Fruit fly (Drosophila melanogaster): ENCODE measurements around the gene sws.
A peak's percentile ranks its signal among the peaks of the same experiment; 100 is the strongest.

sws gene

dm6 chrX:7969188-7969829, 1.3 kb upstream of the sws start:
- peak; percentile 17 for TF ChIP-seq HLH106 (tag; optimal IDR thresholded peaks at IDR 0.05)
- TF ChIP-seq foxo (GFP tag; optimal IDR thresholded peaks at IDR 0.05): no peak
- no peak for TF ChIP-seq psq (GFP tag; optimal IDR thresholded peaks at IDR 0.05)
- TF ChIP-seq Dif (GFP tag; optimal IDR thresholded peaks at IDR 0.05; ENCODE audit: partially characterized antibody): peak; percentile 34
- TF ChIP-seq Myc (optimal IDR thresholded peaks at IDR 0.05): peak; percentile 98
- TF ChIP-seq woc (GFP tag; optimal IDR thresholded peaks at IDR 0.05): peak; percentile 81

dm6 chrX:7967848-7968143, 240 bp downstream of the sws start:
- TF ChIP-seq Dif (GFP tag; optimal IDR thresholded peaks at IDR 0.05; ENCODE audit: partially characterized antibody) (no peak), Mio (GFP tag; optimal IDR thresholded peaks at IDR 0.05) (no peak)

- TF ChIP-seq psq (GFP tag; optimal IDR thresholded peaks at IDR 0.05): no peak
Measured at dm6 chrX:7967052-7967847, 786 bp downstream of the sws start.

- TF ChIP-seq Myc (optimal IDR thresholded peaks at IDR 0.05): no peak
- TF ChIP-seq h (GFP tag; optimal IDR thresholded peaks at IDR 0.05): no peak
- no peak for TF ChIP-seq sv (GFP tag; optimal IDR thresholded peaks at IDR 0.05)
- no peak for TF ChIP-seq N (GFP tag; optimal IDR thresholded peaks at IDR 0.05)
- TF ChIP-seq Sp1 (GFP tag; optimal IDR thresholded peaks at IDR 0.05): no peak
- TF ChIP-seq Dif (GFP tag; optimal IDR thresholded peaks at IDR 0.05; ENCODE audit: partially characterized antibody): no peak
Measured at dm6 chrX:7965761-7966555, 2.1 kb downstream of the sws start.

DNA sequence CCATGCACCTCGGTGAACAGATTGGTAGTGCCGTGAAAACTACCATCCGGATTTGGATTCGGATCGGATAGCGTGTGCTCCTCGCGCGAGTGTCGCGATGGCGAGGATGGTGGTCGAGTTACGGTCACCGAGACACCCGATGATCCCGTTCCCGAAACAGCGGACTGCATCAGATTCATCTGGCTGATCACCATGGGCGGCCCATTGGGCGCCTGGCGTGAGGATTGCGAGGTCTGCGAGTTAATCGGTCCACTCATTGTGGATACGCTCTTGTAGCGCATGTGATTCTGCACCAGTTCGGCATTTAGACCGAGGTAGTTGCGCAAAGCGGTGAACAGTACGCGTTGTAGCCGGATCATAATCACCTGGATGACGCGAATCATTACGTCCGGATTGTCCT, 4.3 kb downstream of the sws start, which contains the start of gene sn:
TSS of gene sn (plus strand) at position 301 of the 400 bp plus-strand sequence.
- TF ChIP-seq dsf (GFP tag; optimal IDR thresholded peaks at IDR 0.05; ENCODE audit: borderline replicate concordance) (no peak), foxo (GFP tag; optimal IDR thresholded peaks at IDR 0.05) (no peak), Rel (GFP tag; optimal IDR thresholded peaks at IDR 0.05) (no peak), Rel (tag; optimal IDR thresholded peaks at IDR 0.05) (no peak)

DNA sequence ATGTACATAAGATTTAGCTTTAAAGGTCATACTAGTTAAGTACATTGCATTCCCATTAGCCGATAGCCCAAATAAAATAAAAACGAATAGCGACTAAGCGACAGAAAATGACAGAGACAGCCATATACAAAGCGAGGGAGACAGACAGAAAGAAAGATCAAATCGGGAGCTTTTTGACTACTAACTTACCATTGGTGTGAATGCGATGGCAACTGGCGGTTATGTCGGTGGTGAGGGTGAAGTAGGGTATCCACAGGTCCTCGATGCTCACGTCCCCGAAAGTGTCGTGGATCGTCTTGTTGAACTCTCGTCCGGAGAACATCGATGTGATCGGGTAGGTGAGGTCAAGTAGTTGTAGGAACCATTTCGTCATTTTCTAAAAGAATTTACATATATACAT, 7.0 kb downstream of the sws start:
- TF ChIP-seq Abd-B (GFP tag; optimal IDR thresholded peaks at IDR 0.05) (no peak), N (GFP tag; optimal IDR thresholded peaks at IDR 0.05) (no peak), Myc (optimal IDR thresholded peaks at IDR 0.05) (no peak), Dfd (GFP tag; optimal IDR thresholded peaks at IDR 0.05) (no peak), rgr (GFP tag; optimal IDR thresholded peaks at IDR 0.05) (no peak), HLH106 (tag; optimal IDR thresholded peaks at IDR 0.05) (no peak), br (GFP tag; optimal IDR thresholded peaks at IDR 0.05) (no peak), GATAd (GFP tag; optimal IDR thresholded peaks at IDR 0.05) (no peak), brk (GFP tag; optimal IDR thresholded peaks at IDR 0.05) (no peak), CG9705 (GFP tag; optimal IDR thresholded peaks at IDR 0.05) (no peak), Hnf4 (GFP tag; optimal IDR thresholded peaks at IDR 0.05) (no peak), tai (GFP tag; optimal IDR thresholded peaks at IDR 0.05) (no peak), fru (GFP tag; optimal IDR thresholded peaks at IDR 0.05) (no peak), foxo (GFP tag; optimal IDR thresholded peaks at IDR 0.05) (no peak), CG32264 (GFP tag; optimal IDR thresholded peaks at IDR 0.05) (no peak), Sp1 (GFP tag; optimal IDR thresholded peaks at IDR 0.05) (no peak), usp (GFP tag; optimal IDR thresholded peaks at IDR 0.05) (no peak), dl (GFP tag; optimal IDR thresholded peaks at IDR 0.05; ENCODE audit: insufficient read depth in 1 of 2, partially characterized antibody in 2 of 2) (no peak), sage (GFP tag; optimal IDR thresholded peaks at IDR 0.05) (no peak), Dif (GFP tag; optimal IDR thresholded peaks at IDR 0.05; ENCODE audit: partially characterized antibody) (no peak)
